Fruit fly (Drosophila melanogaster) whole organism, wandering third instar larva: Measurements from ENCODE around the gene Nepl3.

ENCODE experiments used
- CG9705 ChIP-seq: fragments of 200-800 bp; sonication (Bioruptor generic); optimal IDR thresholded peaks from 2 replicates; lab custom pipeline; 2018; ENCODE audit warnings: missing biosample characterization, mild to moderate bottlenecking, missing genetic modification characterization
- Dif ChIP-seq: fragments of 200-275, 200-300 bp; sonication (Bioruptor generic); optimal IDR thresholded peaks from 2 replicates; lab custom pipeline; 2018; ENCODE audit warnings: missing biosample characterization, missing genetic modification characterization; ENCODE audit not compliant: partially characterized antibody
- GATAd ChIP-seq: sonication (Bioruptor generic); optimal IDR thresholded peaks from 2 replicates; lab custom pipeline; 2016; ENCODE audit warnings: missing biosample characterization, missing genetic modification characterization
- HLH106 ChIP-seq: fragments of 200-800 bp; optimal IDR thresholded peaks from 3 replicates; lab custom pipeline; 2019; ENCODE audit warnings: missing biosample characterization, mild to moderate bottlenecking, missing genetic modification characterization, moderate library complexity
- Hr83 ChIP-seq: fragments of 200-300 bp; sonication (Bioruptor generic); optimal IDR thresholded peaks from 2 replicates; lab custom pipeline; 2016; ENCODE audit warnings: missing biosample characterization, mild to moderate bottlenecking, missing genetic modification characterization, moderate library complexity; ENCODE audit not compliant: poor library complexity, severe bottlenecking
- Jra ChIP-seq: sonication (Bioruptor generic); optimal IDR thresholded peaks from 2 replicates; lab custom pipeline; 2016; ENCODE audit warnings: missing biosample characterization, missing genetic modification characterization
- Mio ChIP-seq: sonication (Bioruptor generic); optimal IDR thresholded peaks from 2 replicates; lab custom pipeline; 2016; ENCODE audit warnings: missing biosample characterization, missing genetic modification characterization
- OdsH ChIP-seq: fragments of 200-800 bp; sonication (Bioruptor generic); optimal IDR thresholded peaks from 2 replicates; lab custom pipeline; 2016; ENCODE audit warnings: missing biosample characterization, mild to moderate bottlenecking, missing genetic modification characterization
- Rel ChIP-seq, 2 experiments: fragments of 200-800 bp; sonication (Bioruptor generic) in 1 of 2; optimal IDR thresholded peaks; 2 replicates in 1 of 2; 3 replicates in 1 of 2; lab custom pipeline; 2016 to 2019; ENCODE audit warnings: mild to moderate bottlenecking in 2 of 2, missing biosample characterization in 2 of 2, missing genetic modification characterization in 2 of 2, moderate library complexity in 1 of 2
- br ChIP-seq: fragments of 200-800 bp; sonication (Bioruptor generic); optimal IDR thresholded peaks from 2 replicates; lab custom pipeline; 2016; ENCODE audit warnings: missing biosample characterization, missing genetic modification characterization
- dl ChIP-seq, 2 experiments: fragments of 175-275, 200-275 bp in 1 of 2; fragments of 200-275 bp in 1 of 2; sonication (Bioruptor generic); optimal IDR thresholded peaks; lab custom pipeline; 2018; ENCODE audit warnings: mild to moderate bottlenecking in 2 of 2, missing biosample characterization in 2 of 2, missing genetic modification characterization in 2 of 2, moderate library complexity in 2 of 2; ENCODE audit not compliant: partially characterized antibody in 2 of 2, insufficient read depth in 1 of 2
- dsf ChIP-seq: sonication (Bioruptor generic); optimal IDR thresholded peaks from 2 replicates; lab custom pipeline; 2016; ENCODE audit warnings: missing biosample characterization, missing genetic modification characterization, borderline replicate concordance
- ey ChIP-seq: fragments of 200-800 bp; sonication (Bioruptor generic); optimal IDR thresholded peaks from 2 replicates; lab custom pipeline; 2016; ENCODE audit warnings: missing biosample characterization, missing genetic modification characterization
- foxo ChIP-seq, 2 experiments: fragments of 200-800 bp; sonication (Bioruptor generic); optimal IDR thresholded peaks; 2 replicates in 1 of 2; 3 replicates in 1 of 2; lab custom pipeline; 2016 to 2017; ENCODE audit warnings: missing biosample characterization in 2 of 2, missing genetic modification characterization in 2 of 2
- rgr ChIP-seq: fragments of 200-800 bp; sonication (Bioruptor generic); optimal IDR thresholded peaks from 3 replicates; lab custom pipeline; 2016; ENCODE audit warnings: missing biosample characterization, mild to moderate bottlenecking, missing genetic modification characterization
- usp ChIP-seq: fragments of >200 bp; optimal IDR thresholded peaks from 2 replicates; lab custom pipeline; 2017; ENCODE audit warnings: missing biosample characterization, missing genetic modification characterization
- woc ChIP-seq: sonication (Bioruptor generic); optimal IDR thresholded peaks from 2 replicates; lab custom pipeline; 2016; ENCODE audit warnings: missing biosample characterization, mild to moderate bottlenecking, missing genetic modification characterization

Gene Nepl3

dm6 chr2L:5007256-5007655 lies 50.8 kb downstream of the Nepl3 start:
- TF ChIP-seq rgr = peak; percentile 9
- TF ChIP-seq OdsH (GFP tag; lab: Kevin White, UChicago) = peak; percentile 16
- peak; percentile 17 for TF ChIP-seq br (GFP tag; lab: Kevin White, UChicago)
- peak in 1 of 2 experiments; percentile 6 for TF ChIP-seq foxo (GFP tag; optimal IDR thresholded peaks at IDR 0.05; lab: Kevin White, UChicago)
- no peak for TF ChIP-seq dsf
- no peak for TF ChIP-seq Rel (GFP tag; optimal IDR thresholded peaks at IDR 0.05; lab: Kevin White, UChicago)
- TF ChIP-seq Rel (tag; optimal IDR thresholded peaks at IDR 0.05; lab: Kevin White, UChicago) = peak; percentile 15
- TF ChIP-seq Dif (GFP tag; lab: Kevin White, UChicago) = no peak

- TF ChIP-seq dl (GFP tag; optimal IDR thresholded peaks at IDR 0.05; lab: Kevin White, UChicago; ENCODE audit: insufficient read depth in 1 of 2, partially characterized antibody in 2 of 2) = no peak
- TF ChIP-seq usp (GFP tag; lab: Kevin White, UChicago) = no peak
- no peak for TF ChIP-seq woc (GFP tag; lab: Kevin White, UChicago)
- no peak for TF ChIP-seq GATAd (GFP tag; lab: Kevin White, UChicago)
- TF ChIP-seq rgr = no peak
- TF ChIP-seq Jra (GFP tag; lab: Kevin White, UChicago) = no peak
- TF ChIP-seq HLH106 (tag; lab: Kevin White, UChicago) = no peak
- TF ChIP-seq CG9705 (GFP tag; lab: Kevin White, UChicago) = no peak
- TF ChIP-seq Rel (GFP tag; optimal IDR thresholded peaks at IDR 0.05; lab: Kevin White, UChicago) = no peak
- TF ChIP-seq Rel (tag; optimal IDR thresholded peaks at IDR 0.05; lab: Kevin White, UChicago) = no peak
- TF ChIP-seq ey = no peak
- TF ChIP-seq Mio (GFP tag; lab: Kevin White, UChicago) = no peak
- no peak for TF ChIP-seq br (GFP tag; lab: Kevin White, UChicago)
- no peak for TF ChIP-seq Hr83 (GFP tag; lab: Kevin White, UChicago)
Observed at dm6 chr2L:5006323-5006722, 51.7 kb downstream of the Nepl3 start.
